ENCODE assay signal across 1 fruit fly cellular context in the genomic region with DNA sequence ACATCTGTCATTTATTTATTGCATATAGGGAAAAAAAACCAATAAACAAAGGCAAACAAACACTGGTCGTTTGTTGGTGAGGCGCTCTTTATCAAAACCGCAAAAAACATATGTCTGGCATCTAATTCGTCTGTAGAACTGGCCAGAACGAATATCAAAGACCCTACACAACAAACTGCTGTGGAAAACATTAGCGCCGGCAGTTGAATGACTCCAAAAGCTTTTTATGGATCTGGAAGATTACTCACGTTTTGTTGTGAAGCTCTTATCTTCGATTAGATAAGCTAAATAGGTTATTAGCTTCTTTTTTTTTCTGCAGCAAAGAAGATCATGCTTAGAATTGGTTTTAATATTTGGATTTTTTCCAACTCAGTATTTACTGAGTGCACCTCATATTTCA.
TF ChIP-seq lines count a peak whose summit lies in the region.

No protein-coding gene starts in this region.

TF ChIP-seq in whole organism, embryonic, 481 proteins besides CTCF, POLR2A, EP300 and RAD21 (continued from another document and continues in another):
- TF ChIP-seq zen2 (GFP tag; IDR thresholded peaks at IDR 0.05; lab: Robert Waterston, UW; ENCODE audit: partially characterized antibody) (no peak), fd3F (GFP tag; optimal IDR thresholded peaks at IDR 0.05; lab: Kevin White, UChicago) (peak; percentile 26), CG3065 (GFP tag; optimal IDR thresholded peaks at IDR 0.05; lab: Kevin White, UChicago) (no peak), fru (optimal IDR thresholded peaks at IDR 0.05; lab: Kevin White, UChicago) (no peak), CG4424 (GFP tag; optimal IDR thresholded peaks at IDR 0.05; lab: Kevin White, UChicago) (no peak), Oaz (GFP tag; IDR thresholded peaks at IDR 0.05; lab: Robert Waterston, UW) (no peak), fd64A (GFP tag; optimal IDR thresholded peaks at IDR 0.05; lab: Kevin White, UChicago) (no peak), dysf (GFP tag; IDR thresholded peaks at IDR 0.05; lab: Robert Waterston, UW) (no peak), MESR4 (GFP tag; optimal IDR thresholded peaks at IDR 0.05; lab: Kevin White, UChicago) (no peak), CG2120 (GFP tag; optimal IDR thresholded peaks at IDR 0.05; lab: Kevin White, UChicago) (peak; percentile 64), CG3163 (GFP tag; optimal IDR thresholded peaks at IDR 0.05; lab: Kevin White, UChicago) (no peak), usp (GFP tag; optimal IDR thresholded peaks at IDR 0.05; lab: Kevin White, UChicago) (no peak), CG43689 (GFP tag; IDR thresholded peaks at IDR 0.05; lab: Robert Waterston, UW) (no peak), CG10209 (GFP tag; optimal IDR thresholded peaks at IDR 0.05; lab: Kevin White, UChicago) (no peak), sc (optimal IDR thresholded peaks at IDR 0.05; lab: Kevin White, UChicago) (no peak), sc (GFP tag; optimal IDR thresholded peaks at IDR 0.05; lab: Kevin White, UChicago) (no peak), CG11560 (tag; IDR thresholded peaks at IDR 0.05; lab: Robert Waterston, UW) (no peak), CG12942 (GFP tag; optimal IDR thresholded peaks at IDR 0.05; lab: Kevin White, UChicago) (no peak), Fer3 (tag; optimal IDR thresholded peaks at IDR 0.05; lab: Kevin White, UChicago) (no peak), vvl (GFP tag; IDR thresholded peaks at IDR 0.05; lab: Robert Waterston, UW) (0 out of 2 replicates have a peak, but pooled peaks have one; percentile 15), gfzf (GFP tag; optimal IDR thresholded peaks at IDR 0.05; lab: Kevin White, UChicago) (no peak), C15 (GFP tag; IDR thresholded peaks at IDR 0.05; lab: Robert Waterston, UW) (no peak), jigr1 (GFP tag; IDR thresholded peaks at IDR 0.05; lab: Robert Waterston, UW) (no peak), rib (GFP tag; IDR thresholded peaks at IDR 0.05; lab: Robert Waterston, UW) (no peak), CG10366 (GFP tag; IDR thresholded peaks at IDR 0.05; lab: Robert Waterston, UW) (no peak), unc-4 (GFP tag; IDR thresholded peaks at IDR 0.05; lab: Robert Waterston, UW; ENCODE audit: partially characterized antibody) (no peak), CG34422 (GFP tag; IDR thresholded peaks at IDR 0.05; lab: Robert Waterston, UW) (no peak), Hr39 (optimal IDR thresholded peaks at IDR 0.05; lab: Kevin White, UChicago) (no peak), CG7556 (GFP tag; optimal IDR thresholded peaks at IDR 0.05; lab: Kevin White, UChicago) (no peak), CG7372 (GFP tag; IDR thresholded peaks at IDR 0.05; lab: Robert Waterston, UW) (no peak), bigmax (GFP tag; optimal IDR thresholded peaks at IDR 0.05; lab: Kevin White, UChicago) (no peak), CG11696 (GFP tag; IDR thresholded peaks at IDR 0.05; lab: Robert Waterston, UW) (no peak), maf-S (GFP tag; optimal IDR thresholded peaks at IDR 0.05; lab: Kevin White, UChicago) (no peak), CG11093 (GFP tag; IDR thresholded peaks at IDR 0.05; lab: Robert Waterston, UW) (no peak), Rfx (GFP tag; IDR thresholded peaks at IDR 0.05; lab: Robert Waterston, UW) (peak; percentile 31), CG13624 (GFP tag; optimal IDR thresholded peaks at IDR 0.05; lab: Kevin White, UChicago) (peak; percentile 24), ind (GFP tag; optimal IDR thresholded peaks at IDR 0.05; lab: Kevin White, UChicago) (peak; percentile 26), Med (GFP tag; lab: Kevin White, UChicago) (peak; percentile 84), Xrp1 (GFP tag; IDR thresholded peaks at IDR 0.05; lab: Robert Waterston, UW) (no peak), tin (GFP tag; optimal IDR thresholded peaks at IDR 0.05; lab: Kevin White, UChicago) (no peak), pita (GFP tag; optimal IDR thresholded peaks at IDR 0.05; lab: Kevin White, UChicago) (no peak), CG14441 (GFP tag; IDR thresholded peaks at IDR 0.05; lab: Robert Waterston, UW) (no peak), Myb (GFP tag; optimal IDR thresholded peaks at IDR 0.05; lab: Kevin White, UChicago) (no peak), Nf-YA (GFP tag; IDR thresholded peaks at IDR 0.05; lab: Robert Waterston, UW) (no peak), oc (tag; optimal IDR thresholded peaks at IDR 0.05; lab: Kevin White, UChicago) (no peak), ara (GFP tag; IDR thresholded peaks at IDR 0.05; lab: Robert Waterston, UW) (no peak), Pdp1 (GFP tag; optimal IDR thresholded peaks at IDR 0.05; lab: Kevin White, UChicago) (peak in 1 of 2 experiments; percentile 24), CG8281 (tag; optimal IDR thresholded peaks at IDR 0.05; lab: Kevin White, UChicago) (no peak), amos (GFP tag; IDR thresholded peaks at IDR 0.05; lab: Robert Waterston, UW; ENCODE audit: partially characterized antibody) (no peak), CG3838 (GFP tag; optimal IDR thresholded peaks at IDR 0.05; lab: Kevin White, UChicago) (no peak), sob (GFP tag; IDR thresholded peaks at IDR 0.05; lab: Robert Waterston, UW) (no peak), grau (tag; optimal IDR thresholded peaks at IDR 0.05; lab: Kevin White, UChicago) (no peak), Mad (GFP tag; optimal IDR thresholded peaks at IDR 0.05; lab: Kevin White, UChicago) (no peak), tgo (GFP tag; IDR thresholded peaks at IDR 0.05; lab: Robert Waterston, UW) (no peak), CG31365 (tag; optimal IDR thresholded peaks at IDR 0.05; lab: Kevin White, UChicago) (no peak), BtbVII (GFP tag; optimal IDR thresholded peaks at IDR 0.05; lab: Kevin White, UChicago) (no peak), ttk (GFP tag; IDR thresholded peaks at IDR 0.05; lab: Robert Waterston, UW) (no peak), CG16815 (GFP tag; optimal IDR thresholded peaks at IDR 0.05; lab: Kevin White, UChicago) (no peak), Bteb2 (GFP tag; optimal IDR thresholded peaks at IDR 0.05; lab: Kevin White, UChicago) (no peak), gcm2 (GFP tag; optimal IDR thresholded peaks at IDR 0.05; lab: Kevin White, UChicago) (no peak), CG10274 (GFP tag; optimal IDR thresholded peaks at IDR 0.05; lab: Kevin White, UChicago) (peak; percentile 98), CG18476 (GFP tag; optimal IDR thresholded peaks at IDR 0.05; lab: Kevin White, UChicago) (no peak), danr (GFP tag; IDR thresholded peaks at IDR 0.05; lab: Robert Waterston, UW) (no peak), Gug (GFP tag; IDR thresholded peaks at IDR 0.05; lab: Robert Waterston, UW) (peak; percentile 27; the same call in 1 of the 4 replicates), ci (GFP tag; IDR thresholded peaks at IDR 0.05; lab: Robert Waterston, UW) (0 out of 3 replicates have a peak, but pooled peaks have one; percentile 30), Meics (GFP tag; optimal IDR thresholded peaks at IDR 0.05; lab: Kevin White, UChicago) (peak; percentile 58), Awh (GFP tag; IDR thresholded peaks at IDR 0.05; lab: Robert Waterston, UW) (no peak), knrl (GFP tag; IDR thresholded peaks at IDR 0.05; lab: Robert Waterston, UW; ENCODE audit: partially characterized antibody) (no peak), CG18599 (GFP tag; optimal IDR thresholded peaks at IDR 0.05; lab: Kevin White, UChicago) (peak; percentile 50), HHEX (GFP tag; optimal IDR thresholded peaks at IDR 0.05; lab: Kevin White, UChicago) (peak; percentile 5), pan (optimal IDR thresholded peaks at IDR 0.05; lab: Kevin White, UChicago) (no peak), pan (GFP tag; optimal IDR thresholded peaks at IDR 0.05 in 1 of 2, IDR thresholded peaks at IDR 0.05 in 1 of 2) (peak in 1 of 2 experiments; percentile 22), salm (tag; optimal IDR thresholded peaks at IDR 0.05; lab: Kevin White, UChicago) (no peak), pnt (GFP tag; optimal IDR thresholded peaks at IDR 0.05; lab: Kevin White, UChicago) (no peak), ro (GFP tag; IDR thresholded peaks at IDR 0.05; lab: Robert Waterston, UW) (no peak), CG18619 (GFP tag; optimal IDR thresholded peaks at IDR 0.05; lab: Kevin White, UChicago) (no peak), CG8924 (tag; optimal IDR thresholded peaks at IDR 0.05; lab: Kevin White, UChicago) (no peak), B-H1 (GFP tag; IDR thresholded peaks at IDR 0.05; lab: Robert Waterston, UW) (no peak), CG33557 (GFP tag; optimal IDR thresholded peaks at IDR 0.05; lab: Kevin White, UChicago) (no peak), exex (tag; optimal IDR thresholded peaks at IDR 0.05; lab: Kevin White, UChicago) (peak; percentile 64), Kr (GFP tag; optimal IDR thresholded peaks at IDR 0.05; lab: Kevin White, UChicago) (no peak), Dbx (GFP tag; IDR thresholded peaks at IDR 0.05; lab: Robert Waterston, UW) (no peak), Dfd (GFP tag; optimal IDR thresholded peaks at IDR 0.05; lab: Kevin White, UChicago) (no peak), Poxn (GFP tag; IDR thresholded peaks at IDR 0.05; lab: Robert Waterston, UW) (no peak), CG1233 (GFP tag; optimal IDR thresholded peaks at IDR 0.05; lab: Kevin White, UChicago) (no peak), her (GFP tag; optimal IDR thresholded peaks at IDR 0.05; lab: Kevin White, UChicago) (peak; percentile 37), caup (GFP tag; optimal IDR thresholded peaks at IDR 0.05; lab: Kevin White, UChicago; ENCODE audit: severe bottlenecking) (peak; percentile 5), bab2 (GFP tag; optimal IDR thresholded peaks at IDR 0.05; lab: Kevin White, UChicago) (no peak), pfk (GFP tag; optimal IDR thresholded peaks at IDR 0.05; lab: Kevin White, UChicago) (no peak), cad (GFP tag; optimal IDR thresholded peaks at IDR 0.05; lab: Kevin White, UChicago) (no peak), sens (GFP tag; lab: Kevin White, UChicago) (no peak), CG9609 (GFP tag; optimal IDR thresholded peaks at IDR 0.05; lab: Kevin White, UChicago) (no peak), row (GFP tag; IDR thresholded peaks at IDR 0.05; lab: Robert Waterston, UW) (peak; percentile 64; the same call in 1 of the 3 replicates), CG12659 (GFP tag; optimal IDR thresholded peaks at IDR 0.05; lab: Kevin White, UChicago) (no peak), CG5245 (GFP tag; optimal IDR thresholded peaks at IDR 0.05; lab: Kevin White, UChicago) (no peak), CG6689 (GFP tag; IDR thresholded peaks at IDR 0.05; lab: Robert Waterston, UW) (0 out of 2 replicates have a peak, but pooled peaks have one; percentile 5), ewg (GFP tag; optimal IDR thresholded peaks at IDR 0.05; lab: Kevin White, UChicago) (no peak), emc (GFP tag; optimal IDR thresholded peaks at IDR 0.05; lab: Kevin White, UChicago) (no peak), nom (GFP tag; optimal IDR thresholded peaks at IDR 0.05; lab: Kevin White, UChicago) (no peak), CG15514 (GFP tag; optimal IDR thresholded peaks at IDR 0.05; lab: Kevin White, UChicago) (peak; percentile 15), CG12219 (GFP tag; optimal IDR thresholded peaks at IDR 0.05; lab: Kevin White, UChicago) (no peak), D19A (tag; optimal IDR thresholded peaks at IDR 0.05; lab: Kevin White, UChicago) (no peak), jumu (GFP tag; optimal IDR thresholded peaks at IDR 0.05; lab: Kevin White, UChicago) (no peak), NfI (GFP tag; optimal IDR thresholded peaks at IDR 0.05; lab: Kevin White, UChicago) (no peak), jing (GFP tag; optimal IDR thresholded peaks at IDR 0.05; lab: Kevin White, UChicago) (no peak), Atf6 (GFP tag; IDR thresholded peaks at IDR 0.05; lab: Robert Waterston, UW) (peak; percentile 43; the same call in 1 of the 2 replicates), kni (GFP tag; optimal IDR thresholded peaks at IDR 0.05; lab: Kevin White, UChicago) (no peak), sqz (GFP tag; optimal IDR thresholded peaks at IDR 0.05; lab: Kevin White, UChicago) (no peak), CG31441 (GFP tag; IDR thresholded peaks at IDR 0.05; lab: Robert Waterston, UW) (no peak), toy (GFP tag; IDR thresholded peaks at IDR 0.05; lab: Robert Waterston, UW) (no peak), run (tag; optimal IDR thresholded peaks at IDR 0.05; lab: Kevin White, UChicago) (peak; percentile 64), NFAT (GFP tag; IDR thresholded peaks at IDR 0.05; lab: Robert Waterston, UW) (no peak), chn (GFP tag; optimal IDR thresholded peaks at IDR 0.05; lab: Kevin White, UChicago) (no peak), wdn (GFP tag; IDR thresholded peaks at IDR 0.05; lab: Robert Waterston, UW) (no peak), Hmr (GFP tag; optimal IDR thresholded peaks at IDR 0.05; lab: Kevin White, UChicago) (peak; percentile 45), lab (GFP tag; optimal IDR thresholded peaks at IDR 0.05; lab: Kevin White, UChicago) (no peak), ATbp (GFP tag; optimal IDR thresholded peaks at IDR 0.05; lab: Kevin White, UChicago) (no peak), CHES-1-like (GFP tag; optimal IDR thresholded peaks at IDR 0.05; lab: Kevin White, UChicago) (no peak), zfh1 (GFP tag; IDR thresholded peaks at IDR 0.05; lab: Robert Waterston, UW) (no peak), CG8478 (optimal IDR thresholded peaks at IDR 0.05; lab: Kevin White, UChicago) (no peak), luna (GFP tag; optimal IDR thresholded peaks at IDR 0.05; lab: Kevin White, UChicago) (no peak), Spps (tag; optimal IDR thresholded peaks at IDR 0.05; lab: Kevin White, UChicago) (no peak), hb (GFP tag; IDR thresholded peaks at IDR 0.05; lab: Robert Waterston, UW; ENCODE audit: partially characterized antibody) (no peak), BEAF-32 (GFP tag; optimal IDR thresholded peaks at IDR 0.05; lab: Kevin White, UChicago) (no peak), Sox102F (GFP tag; optimal IDR thresholded peaks at IDR 0.05; lab: Kevin White, UChicago) (no peak), CG14014 (GFP tag; IDR thresholded peaks at IDR 0.05; lab: Robert Waterston, UW) (peak; percentile 17; the same call in 1 of the 2 replicates), Trl (optimal IDR thresholded peaks at IDR 0.05; lab: Kevin White, UChicago) (no peak), Trl (GFP tag; optimal IDR thresholded peaks at IDR 0.05; lab: Kevin White, UChicago) (no peak), phol (tag; optimal IDR thresholded peaks at IDR 0.05; lab: Kevin White, UChicago) (no peak), CG6813 (GFP tag; optimal IDR thresholded peaks at IDR 0.05; lab: Kevin White, UChicago) (no peak), CG2712 (tag; optimal IDR thresholded peaks at IDR 0.05; lab: Kevin White, UChicago) (no peak), Ptx1 (GFP tag; IDR thresholded peaks at IDR 0.05; lab: Robert Waterston, UW) (0 out of 2 replicates have a peak, but pooled peaks have one; percentile 20), CG32772 (GFP tag; IDR thresholded peaks at IDR 0.05; lab: Robert Waterston, UW) (no peak), CG17802 (tag; optimal IDR thresholded peaks at IDR 0.05; lab: Kevin White, UChicago) (no peak)
